Fruit fly (Drosophila melanogaster) whole organism, embryonic: Measurements from ENCODE around the gene CG32106.

Source experiments
- ATbp ChIP-seq: fragments of 200-800 bp; sonication (Bioruptor generic); optimal IDR thresholded peaks from 2 replicates; lab custom pipeline; 2017; ENCODE audit warnings: missing biosample characterization, mild to moderate bottlenecking, missing genetic modification characterization, missing genetic modification reagents
- Abd-B ChIP-seq: fragments of 200-800 bp; sonication (Bioruptor generic); optimal IDR thresholded peaks from 2 replicates; lab custom pipeline; 2018; ENCODE audit warnings: missing biosample characterization, mild to moderate bottlenecking, missing genetic modification characterization, moderate library complexity
- Atf3 ChIP-seq: fragments of 200-800 bp; sonication (Bioruptor generic); optimal IDR thresholded peaks from 3 replicates; lab custom pipeline; 2016; ENCODE audit warnings: missing biosample characterization, missing genetic modification characterization
- Blimp-1 ChIP-seq: fragments of 200-800 bp; sonication (Bioruptor generic); optimal IDR thresholded peaks from 3 replicates; lab custom pipeline; 2018; ENCODE audit warnings: missing biosample characterization, missing genetic modification characterization, mild to moderate bottlenecking, moderate library complexity, missing genetic modification reagents
- BtbVII ChIP-seq: fragments of 200-800 bp; sonication (Bioruptor generic); optimal IDR thresholded peaks from 3 replicates; lab custom pipeline; 2017; ENCODE audit warnings: missing biosample characterization, mild to moderate bottlenecking, missing genetic modification characterization
- CG10462 ChIP-seq: fragments of 200-800 bp; sonication (Bioruptor generic); optimal IDR thresholded peaks from 2 replicates; lab custom pipeline; 2016; ENCODE audit warnings: missing biosample characterization, missing genetic modification characterization
- CG10565 ChIP-seq: fragments of 200-800 bp; sonication (Bioruptor generic); optimal IDR thresholded peaks from 3 replicates; lab custom pipeline; 2016; ENCODE audit warnings: missing biosample characterization, mild to moderate bottlenecking, missing genetic modification characterization
- CG12155 ChIP-seq: fragments of 200-800 bp; sonication (Bioruptor generic); optimal IDR thresholded peaks from 3 replicates; lab custom pipeline; 2016; ENCODE audit warnings: missing biosample characterization, missing genetic modification characterization
- CG12236 ChIP-seq: fragments of 200-800 bp; sonication (Bioruptor generic); optimal IDR thresholded peaks from 2 replicates; lab custom pipeline; 2016; ENCODE audit warnings: missing biosample characterization, missing genetic modification characterization
- CG12299 ChIP-seq: fragments of 200-800 bp; sonication (Bioruptor generic); optimal IDR thresholded peaks from 2 replicates; lab custom pipeline; 2018; ENCODE audit warnings: missing biosample characterization, mild to moderate bottlenecking, missing genetic modification characterization
- CG12659 ChIP-seq: fragments of 200-800 bp; sonication (Bioruptor generic); optimal IDR thresholded peaks from 3 replicates; lab custom pipeline; 2017; ENCODE audit warnings: mild to moderate bottlenecking, missing biosample characterization, missing genetic modification reagents, missing genetic modification characterization
- CG12942 ChIP-seq: fragments of 200-800 bp; sonication (Bioruptor generic); optimal IDR thresholded peaks from 3 replicates; lab custom pipeline; 2016; ENCODE audit warnings: missing biosample characterization, missing genetic modification characterization
- CG13296 ChIP-seq: fragments of 200-800 bp; sonication (Bioruptor generic); optimal IDR thresholded peaks from 3 replicates; lab custom pipeline; 2018; ENCODE audit warnings: missing biosample characterization, mild to moderate bottlenecking, missing genetic modification characterization
- CG14441 ChIP-seq: fragments of 200-800 bp; sonication (Bioruptor generic); IDR thresholded peaks from 2 replicates; pipeline ENCODE4 v1.3.6; 2022; ENCODE audit warnings: missing biosample characterization, missing genetic modification characterization
- CG2120 ChIP-seq: fragments of 200-800 bp; sonication (Bioruptor generic); optimal IDR thresholded peaks from 3 replicates; lab custom pipeline; 2016; ENCODE audit warnings: missing biosample characterization, missing genetic modification characterization
- CG2712 ChIP-seq: fragments of 200-800 bp; optimal IDR thresholded peaks from 3 replicates; lab custom pipeline; 2019; ENCODE audit warnings: missing biosample characterization, mild to moderate bottlenecking, missing genetic modification characterization, moderate library complexity
- CG32532 ChIP-seq: fragments of 200-800 bp; sonication (Bioruptor generic); IDR thresholded peaks from 2 replicates; pipeline ENCODE4 v1.3.6; 2022; ENCODE audit warnings: missing biosample characterization, missing genetic modification characterization
- CG34376 ChIP-seq: fragments of 200-800 bp; sonication (Bioruptor generic); optimal IDR thresholded peaks from 2 replicates; lab custom pipeline; 2018; ENCODE audit warnings: missing biosample characterization, mild to moderate bottlenecking, missing genetic modification characterization
- CG3995 ChIP-seq: fragments of 200-800 bp; sonication (Bioruptor generic); optimal IDR thresholded peaks from 3 replicates; lab custom pipeline; 2016; ENCODE audit warnings: missing biosample characterization, missing genetic modification characterization
- CG4854 ChIP-seq: fragments of 200-800 bp; sonication (Bioruptor generic); optimal IDR thresholded peaks from 2 replicates; lab custom pipeline; 2016; ENCODE audit warnings: missing biosample characterization, missing genetic modification characterization, inconsistent platforms
- CG6175 ChIP-seq: fragments of 200-800 bp; sonication (Bioruptor generic); IDR thresholded peaks from 3 replicates; pipeline ENCODE4 v1.3.6; 2022; ENCODE audit warnings: missing biosample characterization, missing genetic modification characterization
- D19A ChIP-seq: fragments of 200-800 bp; optimal IDR thresholded peaks from 3 replicates; lab custom pipeline; 2019; ENCODE audit warnings: missing biosample characterization, mild to moderate bottlenecking, missing genetic modification characterization, moderate library complexity
- Dbx ChIP-seq: fragments of 200-800 bp; sonication (Bioruptor generic); IDR thresholded peaks from 3 replicates; pipeline ENCODE4 v1.3.6; 2022; ENCODE audit warnings: missing biosample characterization, missing genetic modification characterization
- E2f2 ChIP-seq: fragments of 200-800 bp; sonication (Bioruptor generic); IDR thresholded peaks from 2 replicates; pipeline ENCODE4 v1.3.6; 2022; ENCODE audit warnings: missing biosample characterization, missing genetic modification characterization
- Eip74EF ChIP-seq, 2 experiments: fragments of 200-800 bp in 1 of 2; fragments of >200 bp in 1 of 2; sonication (Bioruptor generic) in 1 of 2; optimal IDR thresholded peaks; 2 replicates each; lab custom pipeline; 2017 to 2019; ENCODE audit warnings: missing biosample characterization in 2 of 2, missing genetic modification characterization in 2 of 2, mild to moderate bottlenecking in 1 of 2, moderate library complexity in 1 of 2
- Hr39 ChIP-seq: fragments of >200 bp; optimal IDR thresholded peaks from 2 replicates; lab custom pipeline; 2017
- Lim3 ChIP-seq: fragments of 200-800 bp; sonication (Bioruptor generic); IDR thresholded peaks from 2 replicates; pipeline ENCODE4 v1.3.6; 2022; ENCODE audit warnings: missing biosample characterization, missing genetic modification characterization
- MESR4 ChIP-seq: fragments of 200-800 bp; sonication (Bioruptor generic); optimal IDR thresholded peaks from 2 replicates; lab custom pipeline; 2018; ENCODE audit warnings: missing biosample characterization, mild to moderate bottlenecking, missing genetic modification characterization, moderate library complexity
- MTF-1 ChIP-seq: fragments of 200-800 bp; sonication (Bioruptor generic); optimal IDR thresholded peaks from 2 replicates; lab custom pipeline; 2018; ENCODE audit warnings: missing biosample characterization, mild to moderate bottlenecking, missing genetic modification characterization, borderline replicate concordance
- Meics ChIP-seq: fragments of 200-800 bp; sonication (Bioruptor generic); optimal IDR thresholded peaks from 2 replicates; lab custom pipeline; 2017; ENCODE audit warnings: missing biosample characterization, mild to moderate bottlenecking, missing genetic modification characterization
- Mrtf ChIP-seq: fragments of 200-800 bp; sonication (Bioruptor generic); IDR thresholded peaks from 3 replicates; pipeline ENCODE4 v1.3.6; 2022; ENCODE audit warnings: missing biosample characterization, missing genetic modification characterization
- NC2α ChIP-seq: fragments of 200-800 bp; sonication (Bioruptor generic); optimal IDR thresholded peaks from 2 replicates; lab custom pipeline; 2016; ENCODE audit warnings: missing biosample characterization, missing genetic modification characterization
- NK7.1 ChIP-seq: fragments of 200-800 bp; sonication (Bioruptor generic); optimal IDR thresholded peaks from 3 replicates; lab custom pipeline; 2016; ENCODE audit warnings: missing biosample characterization, missing genetic modification characterization
- Oli ChIP-seq: fragments of 200-800 bp; sonication (Bioruptor generic); optimal IDR thresholded peaks from 2 replicates; lab custom pipeline; 2018; ENCODE audit warnings: missing biosample characterization, mild to moderate bottlenecking, missing genetic modification characterization, moderate library complexity
- Poxn ChIP-seq: fragments of 200-800 bp; sonication (Bioruptor generic); IDR thresholded peaks from 2 replicates; pipeline ENCODE4 v1.3.6; 2022; ENCODE audit warnings: missing biosample characterization, missing genetic modification characterization
- TFAM ChIP-seq: fragments of 200-800 bp; sonication (Bioruptor generic); optimal IDR thresholded peaks from 2 replicates; lab custom pipeline; 2017; ENCODE audit warnings: missing biosample characterization, missing genetic modification characterization, inconsistent platforms
- bowl ChIP-seq: fragments of 200-800 bp; sonication (Bioruptor generic); IDR thresholded peaks from 2 replicates; pipeline ENCODE4 v1.3.6; 2022; ENCODE audit warnings: missing biosample characterization, missing genetic modification characterization
- corto ChIP-seq: fragments of 200-800 bp; sonication (Bioruptor generic); optimal IDR thresholded peaks from 2 replicates; lab custom pipeline; 2016; ENCODE audit warnings: missing biosample characterization, mild to moderate bottlenecking, missing genetic modification characterization, moderate library complexity
- crol ChIP-seq: fragments of 200-800 bp; sonication (Bioruptor generic); IDR thresholded peaks from 2 replicates; pipeline ENCODE4 v1.3.6; 2022; ENCODE audit warnings: missing biosample characterization, missing genetic modification characterization
- cwo ChIP-seq: fragments of 200-800 bp; sonication (Bioruptor generic); optimal IDR thresholded peaks from 3 replicates; lab custom pipeline; 2017; ENCODE audit warnings: missing biosample characterization, missing genetic modification characterization, mild to moderate bottlenecking, moderate library complexity, missing genetic modification reagents
- dmrt99B ChIP-seq: fragments of 200-800 bp; sonication (Bioruptor generic); optimal IDR thresholded peaks from 2 replicates; lab custom pipeline; 2018; ENCODE audit warnings: missing biosample characterization, mild to moderate bottlenecking, missing genetic modification characterization, moderate library complexity
- emc ChIP-seq: fragments of 200-800 bp; sonication (Bioruptor generic); optimal IDR thresholded peaks from 2 replicates; lab custom pipeline; 2016; ENCODE audit warnings: missing biosample characterization, missing genetic modification characterization
- fru ChIP-seq: fragments of >200 bp; optimal IDR thresholded peaks from 2 replicates; lab custom pipeline; 2017
- grau ChIP-seq: fragments of 200-800 bp; optimal IDR thresholded peaks from 3 replicates; lab custom pipeline; 2019; ENCODE audit warnings: missing biosample characterization, mild to moderate bottlenecking, missing genetic modification characterization, moderate library complexity
- jigr1 ChIP-seq: fragments of 200-800 bp; sonication (Bioruptor generic); IDR thresholded peaks from 3 replicates; pipeline ENCODE4 v1.3.6; 2022; ENCODE audit warnings: missing biosample characterization, missing genetic modification characterization
- nerfin-1 ChIP-seq: fragments of 200-800 bp; sonication (Bioruptor generic); optimal IDR thresholded peaks from 3 replicates; lab custom pipeline; 2019; ENCODE audit warnings: missing biosample characterization, mild to moderate bottlenecking, missing genetic modification characterization, moderate library complexity
- schlank ChIP-seq: fragments of 200-800 bp; sonication (Bioruptor generic); optimal IDR thresholded peaks from 2 replicates; lab custom pipeline; 2018; ENCODE audit warnings: missing biosample characterization, mild to moderate bottlenecking, missing genetic modification characterization
- sd ChIP-seq: fragments of 200-800 bp; sonication (Bioruptor generic); optimal IDR thresholded peaks from 3 replicates; lab custom pipeline; 2018; ENCODE audit warnings: missing biosample characterization, mild to moderate bottlenecking, missing genetic modification characterization, moderate library complexity
- slbo ChIP-seq: fragments of 200-800 bp; sonication (Bioruptor generic); IDR thresholded peaks from 2 replicates; pipeline ENCODE4 v1.3.6; 2022; ENCODE audit warnings: missing biosample characterization, missing genetic modification characterization
- so ChIP-seq: fragments of 200-800 bp; sonication (Bioruptor generic); IDR thresholded peaks from 3 replicates; pipeline ENCODE4 v1.3.6; 2022; ENCODE audit warnings: missing biosample characterization, missing genetic modification characterization
- tx ChIP-seq: fragments of 200-800 bp; sonication (Bioruptor generic); optimal IDR thresholded peaks from 2 replicates; lab custom pipeline; 2016; ENCODE audit warnings: missing biosample characterization, missing genetic modification characterization
- zen2 ChIP-seq: fragments of 200-800 bp; sonication (Bioruptor generic); IDR thresholded peaks from 3 replicates; pipeline ENCODE4 v1.3.6; 2022; ENCODE audit warnings: missing biosample characterization, missing genetic modification characterization; ENCODE audit not compliant: partially characterized antibody

The CG32106 gene

DNA sequence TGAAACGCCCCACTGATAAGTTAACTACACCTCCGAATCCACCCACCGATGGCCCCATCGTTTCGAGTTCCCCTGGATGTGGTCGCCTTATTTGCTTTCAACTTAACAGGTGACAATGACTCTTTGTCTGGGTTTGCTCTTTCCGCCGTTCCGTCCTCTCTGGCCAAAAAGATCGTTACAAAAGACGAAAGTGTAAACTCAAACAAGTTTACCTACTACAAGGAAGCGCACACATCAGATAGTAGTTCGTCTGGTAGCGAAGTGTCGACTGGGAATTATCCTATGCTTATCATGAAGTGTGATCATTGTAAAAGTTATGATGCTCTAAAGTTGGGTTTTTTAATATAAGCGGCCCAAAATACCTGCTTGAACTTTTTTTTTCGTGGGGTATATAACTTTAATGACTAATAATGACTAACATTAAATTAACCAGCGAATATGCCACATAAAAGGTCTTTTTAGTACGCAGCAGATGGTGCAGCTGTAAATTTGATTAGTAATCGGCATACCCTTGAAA, 20.3 kb upstream of the CG32106 start (continued):
- no peak for TF ChIP-seq TFAM (GFP tag; lab: Kevin White, UChicago)
- TF ChIP-seq fru (lab: Kevin White, UChicago): no peak
- no peak for TF ChIP-seq sd
- no peak for TF ChIP-seq CG34376 (GFP tag; lab: Kevin White, UChicago)
- peak; percentile 16 for TF ChIP-seq dmrt99B (tag; lab: Kevin White, UChicago)
- TF ChIP-seq jigr1: no peak
- no peak for TF ChIP-seq CG12942 (GFP tag; lab: Kevin White, UChicago)
- TF ChIP-seq CG12155 (GFP tag; lab: Kevin White, UChicago): peak; percentile 2
- no peak for TF ChIP-seq CG32532 (GFP tag; lab: Robert Waterston, UW)
- peak; percentile 38 for TF ChIP-seq CG2712 (tag; lab: Kevin White, UChicago)
- TF ChIP-seq slbo (GFP tag; lab: Robert Waterston, UW): no peak
- peak; percentile 33 for TF ChIP-seq BtbVII
- no peak for TF ChIP-seq CG6175 (GFP tag; lab: Robert Waterston, UW)
- TF ChIP-seq grau (tag; lab: Kevin White, UChicago): peak; percentile 20
- no peak for TF ChIP-seq NC2α (GFP tag; lab: Kevin White, UChicago)
- no peak for TF ChIP-seq NK7.1 (GFP tag; lab: Kevin White, UChicago)
- no peak for TF ChIP-seq CG3995 (GFP tag; lab: Kevin White, UChicago)
- no peak for TF ChIP-seq Hr39 (lab: Kevin White, UChicago)
- no peak for TF ChIP-seq CG4854 (GFP tag; lab: Kevin White, UChicago)
- TF ChIP-seq CG13296 (GFP tag; lab: Kevin White, UChicago): no peak
- TF ChIP-seq CG2120: peak; percentile 7
- no peak for TF ChIP-seq MESR4 (GFP tag; lab: Kevin White, UChicago)
- TF ChIP-seq Mrtf: no peak
- no peak for TF ChIP-seq emc
- no peak for TF ChIP-seq CG12236 (GFP tag; lab: Kevin White, UChicago)
- TF ChIP-seq bowl (GFP tag; lab: Robert Waterston, UW): no peak
- TF ChIP-seq zen2: no peak
- peak; percentile 55 for TF ChIP-seq Blimp-1 (GFP tag; lab: Kevin White, UChicago)
- TF ChIP-seq MTF-1 (GFP tag; lab: Kevin White, UChicago): peak; percentile 25
- TF ChIP-seq CG10462: no peak
- TF ChIP-seq Eip74EF (GFP tag; optimal IDR thresholded peaks at IDR 0.05; lab: Kevin White, UChicago): no peak
- TF ChIP-seq Abd-B (GFP tag; lab: Kevin White, UChicago): peak; percentile 0
- TF ChIP-seq Dbx (GFP tag; lab: Robert Waterston, UW): no peak
- TF ChIP-seq CG12659: no peak

DNA sequence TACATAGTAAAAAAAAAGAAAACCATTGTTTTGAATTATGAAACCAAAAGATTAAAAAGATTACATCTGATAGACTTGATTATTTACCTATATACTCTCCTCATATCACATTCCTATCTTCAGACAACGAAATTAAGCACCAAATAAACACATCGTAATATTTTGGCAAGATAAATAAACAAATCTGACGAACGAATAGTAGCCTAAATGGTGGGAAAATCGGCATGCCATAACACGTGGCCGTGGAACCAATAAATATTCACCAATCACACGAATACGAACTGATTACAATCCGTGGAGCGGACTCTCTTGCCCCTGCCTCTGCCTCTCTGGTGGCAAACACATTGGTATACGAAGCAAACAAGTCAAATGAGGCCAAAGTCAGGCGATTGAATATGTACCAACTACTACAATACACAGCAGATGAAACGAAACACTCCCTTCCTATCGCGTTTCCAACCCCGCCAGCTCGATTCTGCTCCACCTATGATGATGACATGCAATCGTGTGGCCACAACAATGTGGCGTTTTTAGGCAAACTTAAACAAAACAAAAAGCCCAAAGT, 17.6 kb upstream of the CG32106 start:
- TF ChIP-seq Poxn (GFP tag; lab: Robert Waterston, UW) (no peak), CG14441 (GFP tag; lab: Robert Waterston, UW) (0 out of 2 replicates have a peak, but pooled peaks have one; percentile 8), so (GFP tag; lab: Robert Waterston, UW) (peak; percentile 42; the same call in 1 of the 3 replicates), corto (GFP tag; lab: Kevin White, UChicago) (no peak), schlank (tag; lab: Kevin White, UChicago) (peak; percentile 9), Meics (peak; percentile 14), E2f2 (GFP tag; lab: Robert Waterston, UW) (no peak), Atf3 (GFP tag; lab: Kevin White, UChicago) (no peak), CG10565 (GFP tag; lab: Kevin White, UChicago) (no peak), CG12299 (tag; lab: Kevin White, UChicago) (peak; percentile 4), tx (GFP tag; lab: Kevin White, UChicago) (no peak), crol (GFP tag; lab: Robert Waterston, UW) (peak; percentile 83), cwo (GFP tag; lab: Kevin White, UChicago) (peak; percentile 25), nerfin-1 (tag; lab: Kevin White, UChicago) (no peak), D19A (tag; lab: Kevin White, UChicago) (no peak), ATbp (peak; percentile 14), Lim3 (GFP tag; lab: Robert Waterston, UW) (no peak), Oli (no peak)
